Worm (Caenorhabditis elegans): ENCODE measurements around the gene gcy-15.

ce11 chrII:3209251-3209650, 12.4 kb upstream of the gcy-15 start, which contains the start of gene ZC239.6:
- TF ChIP-seq ama-1 (optimal IDR thresholded peaks at IDR 0.05) (no peak), hmg-4 (GFP tag; optimal IDR thresholded peaks at IDR 0.05) (no peak), tbx-37 (GFP tag; conservative IDR thresholded peaks at IDR 0.05) (no peak), aly-1 (tag; optimal IDR thresholded peaks at IDR 0.05) (no peak), F13C5.2 (tag; optimal IDR thresholded peaks at IDR 0.05) (no peak), B0310.2 (tag; optimal IDR thresholded peaks at IDR 0.05) (no peak), ceh-36 (tag; optimal IDR thresholded peaks at IDR 0.05) (no peak), hnd-1 (tag; optimal IDR thresholded peaks at IDR 0.05) (no peak), ets-7 (tag; optimal IDR thresholded peaks at IDR 0.05) (no peak), ceh-13 (GFP tag; optimal IDR thresholded peaks at IDR 0.05) (no peak), hmbx-1 (tag; optimal IDR thresholded peaks at IDR 0.05) (no peak), scrt-1 (GFP tag; IDR thresholded peaks at IDR 0.05) (no peak), sea-1 (GFP tag; conservative IDR thresholded peaks at IDR 0.05) (no peak), flt-1 (GFP tag; IDR thresholded peaks at IDR 0.05) (no peak)
